Fruit fly (Drosophila melanogaster) whole organism, embryonic: ENCODE measurements around the gene Galphai.

Experiments used
- B-H1 ChIP-seq: fragments of 200-800 bp; sonication (Bioruptor generic); IDR thresholded peaks from 3 replicates; pipeline ENCODE4 v1.3.6; 2022; ENCODE audit warnings: missing biosample characterization, missing genetic modification characterization
- CG10147 ChIP-seq: fragments of 200-800 bp; sonication (Bioruptor generic); optimal IDR thresholded peaks from 2 replicates; lab custom pipeline; 2019; ENCODE audit warnings: missing biosample characterization, mild to moderate bottlenecking, missing genetic modification characterization, moderate library complexity
- CG10366 ChIP-seq: fragments of 200-800 bp; sonication (Bioruptor generic); IDR thresholded peaks from 2 replicates; pipeline ENCODE4 v1.3.6; 2022; ENCODE audit warnings: missing biosample characterization, missing genetic modification characterization
- CG12219 ChIP-seq: fragments of 200-800 bp; sonication (Bioruptor generic); optimal IDR thresholded peaks from 3 replicates; lab custom pipeline; 2018; ENCODE audit warnings: missing biosample characterization, mild to moderate bottlenecking, missing genetic modification characterization
- CG12769 ChIP-seq: fragments of 200-800 bp; sonication (Bioruptor generic); optimal IDR thresholded peaks from 2 replicates; lab custom pipeline; 2019; ENCODE audit warnings: missing biosample characterization, mild to moderate bottlenecking, missing genetic modification characterization, moderate library complexity
- CG13894 ChIP-seq: fragments of 200-800 bp; sonication (Bioruptor generic); optimal IDR thresholded peaks from 3 replicates; lab custom pipeline; 2018; ENCODE audit warnings: missing biosample characterization, mild to moderate bottlenecking, missing genetic modification characterization, moderate library complexity
- CG15479 ChIP-seq: fragments of 200-800 bp; sonication (Bioruptor generic); optimal IDR thresholded peaks from 3 replicates; lab custom pipeline; 2019; ENCODE audit warnings: missing biosample characterization, mild to moderate bottlenecking, missing genetic modification characterization, moderate library complexity
- CG1647 ChIP-seq: fragments of 200-800 bp; sonication (Bioruptor generic); optimal IDR thresholded peaks from 3 replicates; lab custom pipeline; 2016; ENCODE audit warnings: missing biosample characterization, missing genetic modification characterization
- CG16779 ChIP-seq: fragments of 200-800 bp; sonication (Bioruptor generic); IDR thresholded peaks from 2 replicates; pipeline ENCODE4 v1.3.6; 2022; ENCODE audit warnings: missing biosample characterization, missing genetic modification characterization
- CG16863 ChIP-seq: fragments of 200-800 bp; sonication (Bioruptor generic); optimal IDR thresholded peaks from 3 replicates; lab custom pipeline; 2016; ENCODE audit warnings: missing biosample characterization, missing genetic modification characterization
- CG17612 ChIP-seq: fragments of 200-800 bp; sonication (Bioruptor generic); IDR thresholded peaks from 2 replicates; pipeline ENCODE4 v1.3.6; 2022; ENCODE audit warnings: missing biosample characterization, missing genetic modification characterization
- CG18599 ChIP-seq: fragments of 200-800 bp; sonication (Bioruptor generic); optimal IDR thresholded peaks from 3 replicates; lab custom pipeline; 2017; ENCODE audit warnings: missing biosample characterization, missing genetic modification characterization, mild to moderate bottlenecking, moderate library complexity, missing genetic modification reagents
- CG30403 ChIP-seq: fragments of 200-800 bp; sonication (Bioruptor generic); optimal IDR thresholded peaks from 3 replicates; lab custom pipeline; 2016; ENCODE audit warnings: missing biosample characterization, missing genetic modification characterization
- CG3281 ChIP-seq: fragments of 200-800 bp; sonication (Bioruptor generic); optimal IDR thresholded peaks from 3 replicates; lab custom pipeline; 2017; ENCODE audit warnings: missing biosample characterization, mild to moderate bottlenecking, missing genetic modification characterization
- CG42726 ChIP-seq: fragments of 200-800 bp; sonication (Bioruptor generic); IDR thresholded peaks from 2 replicates; pipeline ENCODE4 v1.3.6; 2022; ENCODE audit warnings: missing biosample characterization, missing genetic modification characterization; ENCODE audit not compliant: partially characterized antibody
- CG4820 ChIP-seq: fragments of 200-800 bp; sonication (Bioruptor generic); optimal IDR thresholded peaks from 3 replicates; lab custom pipeline; 2016; ENCODE audit warnings: missing biosample characterization, missing genetic modification characterization
- CG5180 ChIP-seq: fragments of 200-800 bp; sonication (Bioruptor generic); optimal IDR thresholded peaks from 3 replicates; lab custom pipeline; 2017; ENCODE audit warnings: missing biosample characterization, missing genetic modification characterization, mild to moderate bottlenecking, moderate library complexity, missing genetic modification reagents
- CG6854 ChIP-seq: fragments of 200-800 bp; sonication (Bioruptor generic); optimal IDR thresholded peaks from 3 replicates; lab custom pipeline; 2017; ENCODE audit warnings: missing biosample characterization, mild to moderate bottlenecking, missing genetic modification characterization
- CG7271 ChIP-seq: fragments of 200-800 bp; sonication (Bioruptor generic); optimal IDR thresholded peaks from 2 replicates; lab custom pipeline; 2018; ENCODE audit warnings: missing biosample characterization, mild to moderate bottlenecking, missing genetic modification characterization, moderate library complexity
- CG7357 ChIP-seq: fragments of 200-800 bp; sonication (Bioruptor generic); IDR thresholded peaks from 3 replicates; pipeline ENCODE4 v1.3.6; 2022; ENCODE audit warnings: missing biosample characterization, missing genetic modification characterization
- CG7745 ChIP-seq: fragments of 200-800 bp; sonication (Bioruptor generic); optimal IDR thresholded peaks from 2 replicates; lab custom pipeline; 2018; ENCODE audit warnings: missing biosample characterization, mild to moderate bottlenecking, missing genetic modification characterization, moderate library complexity
- Dad ChIP-seq: fragments of 200-800 bp; sonication (Bioruptor generic); optimal IDR thresholded peaks from 3 replicates; lab custom pipeline; 2016; ENCODE audit warnings: missing biosample characterization, missing genetic modification characterization
- Ets97D ChIP-seq: fragments of 200-800 bp; sonication (Bioruptor generic); optimal IDR thresholded peaks from 3 replicates; lab custom pipeline; 2016; ENCODE audit warnings: missing biosample characterization, missing genetic modification characterization
- Hmr ChIP-seq: fragments of 200-800 bp; sonication (Bioruptor generic); optimal IDR thresholded peaks from 3 replicates; lab custom pipeline; 2017; ENCODE audit warnings: mild to moderate bottlenecking, missing biosample characterization, missing genetic modification reagents, missing genetic modification characterization
- Hr78 ChIP-seq, 2 experiments: fragments of 200-800 bp in 1 of 2; fragments of >200 bp in 1 of 2; sonication (Bioruptor generic) in 1 of 2; optimal IDR thresholded peaks; 2 replicates each; lab custom pipeline; 2017 to 2019; ENCODE audit warnings: missing biosample characterization in 2 of 2, missing genetic modification characterization in 2 of 2, mild to moderate bottlenecking in 1 of 2, moderate library complexity in 1 of 2
- Hsf ChIP-seq: fragments of 200-800 bp; sonication (Bioruptor generic); optimal IDR thresholded peaks from 3 replicates; lab custom pipeline; 2016; ENCODE audit warnings: missing biosample characterization, missing genetic modification characterization
- Max ChIP-seq: fragments of 200-800 bp; sonication (Bioruptor generic); optimal IDR thresholded peaks from 2 replicates; lab custom pipeline; 2016; ENCODE audit warnings: missing biosample characterization, mild to moderate bottlenecking, missing genetic modification characterization
- PHDP ChIP-seq: fragments of 200-800 bp; sonication (Bioruptor generic); optimal IDR thresholded peaks from 3 replicates; lab custom pipeline; 2018; ENCODE audit warnings: missing biosample characterization, mild to moderate bottlenecking, missing genetic modification characterization, moderate library complexity
- Rfx ChIP-seq: fragments of 200-800 bp; sonication (Bioruptor generic); IDR thresholded peaks from 2 replicates; pipeline ENCODE4 v1.3.6; 2022; ENCODE audit warnings: missing biosample characterization, missing genetic modification characterization
- Spps ChIP-seq: fragments of 200-800 bp; sonication (Bioruptor generic); optimal IDR thresholded peaks from 2 replicates; lab custom pipeline; 2018; ENCODE audit warnings: missing biosample characterization, mild to moderate bottlenecking, missing genetic modification characterization
- cg ChIP-seq: fragments of 200-800 bp; sonication (Bioruptor generic); optimal IDR thresholded peaks from 3 replicates; lab custom pipeline; 2019; ENCODE audit warnings: missing biosample characterization, mild to moderate bottlenecking, missing genetic modification characterization, moderate library complexity
- ci ChIP-seq: fragments of 200-800 bp; sonication (Bioruptor generic); IDR thresholded peaks from 3 replicates; pipeline ENCODE4 v1.3.6; 2022; ENCODE audit warnings: missing biosample characterization, missing genetic modification characterization
- ems ChIP-seq: fragments of 200-800 bp; sonication (Bioruptor generic); optimal IDR thresholded peaks from 3 replicates; lab custom pipeline; 2016; ENCODE audit warnings: missing biosample characterization, missing genetic modification characterization
- jumu ChIP-seq: fragments of 200-800 bp; sonication (Bioruptor generic); optimal IDR thresholded peaks from 3 replicates; lab custom pipeline; 2016; ENCODE audit warnings: missing biosample characterization, missing genetic modification characterization
- kay ChIP-seq: fragments of 200-800 bp; sonication (Bioruptor generic); optimal IDR thresholded peaks from 2 replicates; lab custom pipeline; 2016; ENCODE audit warnings: missing biosample characterization, missing genetic modification characterization
- kni ChIP-seq: fragments of 200-800 bp; sonication (Bioruptor generic); optimal IDR thresholded peaks from 3 replicates; lab custom pipeline; 2017; ENCODE audit warnings: mild to moderate bottlenecking, missing biosample characterization, missing genetic modification reagents, missing genetic modification characterization
- lbe ChIP-seq: fragments of 200-800 bp; sonication (Bioruptor generic); optimal IDR thresholded peaks from 2 replicates; lab custom pipeline; 2016; ENCODE audit warnings: missing biosample characterization, mild to moderate bottlenecking, missing genetic modification characterization
- luna ChIP-seq: fragments of 200-800 bp; sonication (Bioruptor generic); optimal IDR thresholded peaks from 2 replicates; lab custom pipeline; 2016; ENCODE audit warnings: missing biosample characterization, missing genetic modification characterization
- p53 ChIP-seq: fragments of 200-800 bp; sonication (Bioruptor generic); optimal IDR thresholded peaks from 2 replicates; lab custom pipeline; 2016; ENCODE audit warnings: missing biosample characterization, missing genetic modification characterization
- pan ChIP-seq, 4 experiments: fragments of >200 bp in 3 of 4; fragments of 200-800 bp in 1 of 4; sonication (Bioruptor generic) in 1 of 4; optimal IDR thresholded peaks in 3 of 4; IDR thresholded peaks in 1 of 4; 2 replicates each; pipeline versions ENCODE4 v1.3.6 to Lab custom; 2017 to 2022; ENCODE audit warnings: missing biosample characterization in 2 of 4, missing genetic modification characterization in 2 of 4, mixed read lengths in 1 of 4
- pb ChIP-seq: fragments of 200-800 bp; sonication (Bioruptor generic); optimal IDR thresholded peaks from 3 replicates; lab custom pipeline; 2016; ENCODE audit warnings: missing biosample characterization, missing genetic modification characterization
- pho ChIP-seq: fragments of 200-800 bp; sonication (Bioruptor generic); optimal IDR thresholded peaks from 2 replicates; lab custom pipeline; 2016; ENCODE audit warnings: missing biosample characterization, missing genetic modification characterization
- pzg ChIP-seq: fragments of 200-800 bp; sonication (Bioruptor generic); optimal IDR thresholded peaks from 3 replicates; lab custom pipeline; 2018; ENCODE audit warnings: missing biosample characterization, mild to moderate bottlenecking, missing genetic modification characterization, moderate library complexity
- so ChIP-seq: fragments of 200-800 bp; sonication (Bioruptor generic); IDR thresholded peaks from 3 replicates; pipeline ENCODE4 v1.3.6; 2022; ENCODE audit warnings: missing biosample characterization, missing genetic modification characterization
- sob ChIP-seq: fragments of 200-800 bp; sonication (Bioruptor generic); IDR thresholded peaks from 2 replicates; pipeline ENCODE4 v1.3.6; 2022; ENCODE audit warnings: missing biosample characterization, missing genetic modification characterization
- stwl ChIP-seq: fragments of 200-800 bp; sonication (Bioruptor generic); optimal IDR thresholded peaks from 3 replicates; lab custom pipeline; 2018; ENCODE audit warnings: missing biosample characterization, mild to moderate bottlenecking, missing genetic modification characterization, moderate library complexity
- unc-4 ChIP-seq: fragments of 200-800 bp; sonication (Bioruptor generic); IDR thresholded peaks from 2 replicates; pipeline ENCODE4 v1.3.6; 2022; ENCODE audit warnings: missing biosample characterization, missing genetic modification characterization; ENCODE audit not compliant: partially characterized antibody

Galphai gene

dm6 chr3L:6979387-6980249 is at the start of gene Galphai (continued):
- TF ChIP-seq ci (GFP tag; lab: Robert Waterston, UW) (peak; percentile 77; the same call in 2 of the 3 replicates), B-H1 (GFP tag; lab: Robert Waterston, UW) (no peak), CG5180 (peak; percentile 61), luna (peak; percentile 44), Rfx (peak; percentile 71), Dad (GFP tag; lab: Kevin White, UChicago) (peak; percentile 29), unc-4 (peak; percentile 41), Hsf (GFP tag; lab: Kevin White, UChicago) (peak; percentile 16), Ets97D (GFP tag; lab: Kevin White, UChicago) (peak; percentile 95), sob (0 out of 2 replicates have a peak, but pooled peaks have one; percentile 47), CG30403 (GFP tag; lab: Kevin White, UChicago) (peak; percentile 7), lbe (no peak), CG17612 (GFP tag; lab: Robert Waterston, UW) (no peak), CG1647 (peak; percentile 19), CG16779 (GFP tag; lab: Robert Waterston, UW) (no peak), pb (GFP tag; lab: Kevin White, UChicago) (peak; percentile 38), CG18599 (GFP tag; lab: Kevin White, UChicago) (no peak), CG7357 (GFP tag; lab: Robert Waterston, UW) (0 out of 3 replicates have a peak, but pooled peaks have one; percentile 12), p53 (GFP tag; lab: Kevin White, UChicago) (peak; percentile 74), Spps (tag; lab: Kevin White, UChicago) (peak; percentile 15), ems (GFP tag; lab: Kevin White, UChicago) (peak; percentile 40), cg (GFP tag; lab: Kevin White, UChicago) (peak; percentile 88), pho (GFP tag; lab: Kevin White, UChicago) (peak; percentile 46), CG10366 (GFP tag; lab: Robert Waterston, UW) (no peak), CG12769 (tag; lab: Kevin White, UChicago) (peak; percentile 60), CG6854 (no peak), kay (GFP tag; lab: Kevin White, UChicago) (peak; percentile 100), so (GFP tag; lab: Robert Waterston, UW) (peak; percentile 20; the same call in 1 of the 3 replicates), CG7271 (peak; percentile 13), CG16863 (GFP tag; lab: Kevin White, UChicago) (peak; percentile 13), CG3281 (peak; percentile 7), CG15479 (peak; percentile 96), pzg (GFP tag; lab: Kevin White, UChicago) (peak; percentile 100), Max (GFP tag; lab: Kevin White, UChicago) (peak; percentile 41), kni (GFP tag; lab: Kevin White, UChicago) (peak; percentile 17), CG13894 (tag; lab: Kevin White, UChicago) (peak; percentile 81), CG12219 (GFP tag; lab: Kevin White, UChicago) (no peak), CG10147 (GFP tag; lab: Kevin White, UChicago) (peak; percentile 23), CG4820 (peak; percentile 11), CG42726 (GFP tag; lab: Robert Waterston, UW) (peak; percentile 60), stwl (tag; lab: Kevin White, UChicago) (peak; percentile 86), Hr78 (GFP tag; optimal IDR thresholded peaks at IDR 0.05; lab: Kevin White, UChicago) (peak in 1 of 2 experiments; percentile 69), PHDP (tag; lab: Kevin White, UChicago) (peak; percentile 37), jumu (GFP tag; lab: Kevin White, UChicago) (peak; percentile 75), pan (optimal IDR thresholded peaks at IDR 0.05; lab: Kevin White, UChicago) (no peak), pan (GFP tag; optimal IDR thresholded peaks at IDR 0.05 in 1 of 2, IDR thresholded peaks at IDR 0.05 in 1 of 2) (no peak), Hmr (GFP tag; lab: Kevin White, UChicago) (peak; percentile 95), CG7745 (peak; percentile 22)
